Worm (Caenorhabditis elegans): Measurements from ENCODE around the gene otpl-7.

otpl-7 gene

ce11 chrV:8569841-8570361, 48.6 kb downstream of the otpl-7 start, which contains the start of the genes F25G6.9 and symk-1:
F25G6.9 (minus strand) TSS chrV:8570000.
symk-1 (plus strand) TSS chrV:8570311.
- peak; percentile 64 for TF ChIP-seq snpc-4 (tag; optimal IDR thresholded peaks at IDR 0.05)
- TF ChIP-seq mml-1 (tag; optimal IDR thresholded peaks at IDR 0.05), result no peak
- no peak for TF ChIP-seq ztf-4 (tag; optimal IDR thresholded peaks at IDR 0.05)
- no peak for TF ChIP-seq ceh-9 (tag; optimal IDR thresholded peaks at IDR 0.05)
- peak; percentile 5 for TF ChIP-seq R02D3.7 (tag; optimal IDR thresholded peaks at IDR 0.05)
- TF ChIP-seq nhr-43 (tag; optimal IDR thresholded peaks at IDR 0.05; ENCODE audit: poor library complexity, severe bottlenecking), result no peak
- TF ChIP-seq elt-1 (tag; optimal IDR thresholded peaks at IDR 0.05), result no peak
- TF ChIP-seq nhr-25 (tag; optimal IDR thresholded peaks at IDR 0.05), result no peak
- no peak for TF ChIP-seq ceh-82 (tag; optimal IDR thresholded peaks at IDR 0.05)
- no peak for TF ChIP-seq nhr-67 (tag; optimal IDR thresholded peaks at IDR 0.05)
- TF ChIP-seq hmg-11 (tag; optimal IDR thresholded peaks at IDR 0.05), result peak; percentile 68
- peak; percentile 10 for TF ChIP-seq skn-1 (tag; optimal IDR thresholded peaks at IDR 0.05)
- TF ChIP-seq elt-3 (tag; optimal IDR thresholded peaks at IDR 0.05), result no peak
- TF ChIP-seq unc-62 (GFP tag; optimal IDR thresholded peaks at IDR 0.05), result no peak
- TF ChIP-seq ceh-28 (tag; optimal IDR thresholded peaks at IDR 0.05), result no peak
- peak; percentile 34 for TF ChIP-seq nhr-23 (tag; optimal IDR thresholded peaks at IDR 0.05)
- no peak for TF ChIP-seq nhr-28 (tag; optimal IDR thresholded peaks at IDR 0.05)
- TF ChIP-seq lin-39 (tag; optimal IDR thresholded peaks at IDR 0.05), result no peak
- peak; percentile 26 for TF ChIP-seq pqm-1 (tag; optimal IDR thresholded peaks at IDR 0.05)
- peak; percentile 38 for TF ChIP-seq elt-2 (tag; optimal IDR thresholded peaks at IDR 0.05)
- peak; percentile 50 for TF ChIP-seq tbx-2 (tag; optimal IDR thresholded peaks at IDR 0.05)
- TF ChIP-seq mdl-1 (tag; optimal IDR thresholded peaks at IDR 0.05), result no peak
- no peak for TF ChIP-seq egl-5 (tag; optimal IDR thresholded peaks at IDR 0.05)
- TF ChIP-seq aly-2 (tag; optimal IDR thresholded peaks at IDR 0.05), result no peak
- no peak for TF ChIP-seq pha-4 (tag; optimal IDR thresholded peaks at IDR 0.05)
- no peak for TF ChIP-seq ztf-11 (tag; optimal IDR thresholded peaks at IDR 0.05)
- TF ChIP-seq fkh-2 (tag; optimal IDR thresholded peaks at IDR 0.05), result no peak
- TF ChIP-seq egl-27 (tag; optimal IDR thresholded peaks at IDR 0.05), result no peak
- peak; percentile 68 for TF ChIP-seq nfya-1 (tag; optimal IDR thresholded peaks at IDR 0.05; ENCODE audit: insufficient read depth)
- no peak for TF ChIP-seq unc-39 (tag; optimal IDR thresholded peaks at IDR 0.05)
- no peak for TF ChIP-seq ceh-16 (tag; optimal IDR thresholded peaks at IDR 0.05)
- TF ChIP-seq nhr-11 (tag; optimal IDR thresholded peaks at IDR 0.05), result no peak
- no peak for TF ChIP-seq zag-1 (tag; optimal IDR thresholded peaks at IDR 0.05)
- TF ChIP-seq lin-15B (tag; optimal IDR thresholded peaks at IDR 0.05), result peak; percentile 54
- TF ChIP-seq fos-1 (tag; optimal IDR thresholded peaks at IDR 0.05), result no peak
- TF ChIP-seq lsy-12 (tag; optimal IDR thresholded peaks at IDR 0.05), result peak; percentile 32
- no peak for TF ChIP-seq fkh-10 (GFP tag; optimal IDR thresholded peaks at IDR 0.05)

Data from whole organism, L3 larva.